Fruit fly (Drosophila melanogaster): ENCODE data around the gene Klp31E.

The Klp31E gene

dm6 chr2L:10468388-10468787 is 54.6 kb downstream of the Klp31E start (continued):
- TF ChIP-seq dysf (GFP tag; IDR thresholded peaks at IDR 0.05) (peak; percentile 72), gcm2 (GFP tag; optimal IDR thresholded peaks at IDR 0.05) (no peak), abd-A (tag; optimal IDR thresholded peaks at IDR 0.05) (no peak), tio (GFP tag; optimal IDR thresholded peaks at IDR 0.05) (no peak), CG17802 (tag; optimal IDR thresholded peaks at IDR 0.05) (peak; percentile 38), pum (GFP tag; optimal IDR thresholded peaks at IDR 0.05) (no peak), ham (GFP tag; IDR thresholded peaks at IDR 0.05) (no peak), CG3995 (GFP tag; optimal IDR thresholded peaks at IDR 0.05) (no peak), CG14710 (tag; optimal IDR thresholded peaks at IDR 0.05) (peak; percentile 7), vvl (GFP tag; IDR thresholded peaks at IDR 0.05) (peak; percentile 81), odd (GFP tag; optimal IDR thresholded peaks at IDR 0.05) (peak; percentile 11), gsb (GFP tag; IDR thresholded peaks at IDR 0.05) (0 out of 2 replicates have a peak, but pooled peaks have one; percentile 46), CG43689 (GFP tag; IDR thresholded peaks at IDR 0.05) (peak; percentile 32; the same call in 1 of the 2 replicates), slbo (GFP tag; IDR thresholded peaks at IDR 0.05) (peak; percentile 75), MESR4 (GFP tag; optimal IDR thresholded peaks at IDR 0.05) (no peak), CG9817 (tag; optimal IDR thresholded peaks at IDR 0.05) (peak; percentile 64), dm (GFP tag; optimal IDR thresholded peaks at IDR 0.05) (no peak), CG17328 (GFP tag; IDR thresholded peaks at IDR 0.05) (no peak), bcd (GFP tag; optimal IDR thresholded peaks at IDR 0.05) (peak; percentile 48), crol (GFP tag; IDR thresholded peaks at IDR 0.05) (no peak), tna (GFP tag; IDR thresholded peaks at IDR 0.05; ENCODE audit: partially characterized antibody) (no peak), nau (GFP tag; optimal IDR thresholded peaks at IDR 0.05) (no peak), E2f2 (GFP tag; IDR thresholded peaks at IDR 0.05) (peak; percentile 31; the same call in 1 of the 2 replicates), H15 (GFP tag; IDR thresholded peaks at IDR 0.05) (peak; percentile 50; the same call in 1 of the 3 replicates), CG10543 (GFP tag; optimal IDR thresholded peaks at IDR 0.05) (peak; percentile 54), twi (tag; optimal IDR thresholded peaks at IDR 0.05) (no peak), CG15514 (GFP tag; optimal IDR thresholded peaks at IDR 0.05) (peak; percentile 60), Ada2b (GFP tag; IDR thresholded peaks at IDR 0.05) (peak; percentile 43; the same call in 1 of the 2 replicates), sens (GFP tag) (peak; percentile 63), CG10209 (GFP tag; optimal IDR thresholded peaks at IDR 0.05) (peak; percentile 39), cad (GFP tag; optimal IDR thresholded peaks at IDR 0.05) (no peak), CG10321 (GFP tag; IDR thresholded peaks at IDR 0.05) (no peak), CG2120 (GFP tag; optimal IDR thresholded peaks at IDR 0.05) (peak; percentile 43), run (tag; optimal IDR thresholded peaks at IDR 0.05) (no peak), crc (GFP tag; optimal IDR thresholded peaks at IDR 0.05) (no peak), ap (GFP tag; IDR thresholded peaks at IDR 0.05) (no peak), Gug (GFP tag; IDR thresholded peaks at IDR 0.05) (peak; percentile 41; the same call in 2 of the 4 replicates), scrt (GFP tag; optimal IDR thresholded peaks at IDR 0.05) (peak; percentile 23), Jarid2 (GFP tag; optimal IDR thresholded peaks at IDR 0.05) (no peak), chinmo (GFP tag; IDR thresholded peaks at IDR 0.05; ENCODE audit: partially characterized antibody) (no peak), Hr39 (optimal IDR thresholded peaks at IDR 0.05) (no peak), CG10654 (GFP tag; optimal IDR thresholded peaks at IDR 0.05) (peak; percentile 28), Deaf1 (tag; optimal IDR thresholded peaks at IDR 0.05) (no peak), Ravus (GFP tag; IDR thresholded peaks at IDR 0.05) (no peak), caup (GFP tag; optimal IDR thresholded peaks at IDR 0.05; ENCODE audit: severe bottlenecking) (peak; percentile 45), Side (GFP tag; optimal IDR thresholded peaks at IDR 0.05) (no peak), CG3281 (GFP tag; optimal IDR thresholded peaks at IDR 0.05) (peak; percentile 43), pan (optimal IDR thresholded peaks at IDR 0.05) (no peak), pan (GFP tag; optimal IDR thresholded peaks at IDR 0.05 in 1 of 2, IDR thresholded peaks at IDR 0.05 in 1 of 2) (peak in 1 of 2 experiments; percentile 71), CG3407 (GFP tag; optimal IDR thresholded peaks at IDR 0.05) (peak; percentile 31), Ets97D (GFP tag; optimal IDR thresholded peaks at IDR 0.05) (peak; percentile 1), hth (optimal IDR thresholded peaks at IDR 0.05) (no peak)

Measured in whole organism, embryonic.